Worm (Caenorhabditis elegans): ENCODE measurements around the gene skp-1.

Gene skp-1

DNA sequence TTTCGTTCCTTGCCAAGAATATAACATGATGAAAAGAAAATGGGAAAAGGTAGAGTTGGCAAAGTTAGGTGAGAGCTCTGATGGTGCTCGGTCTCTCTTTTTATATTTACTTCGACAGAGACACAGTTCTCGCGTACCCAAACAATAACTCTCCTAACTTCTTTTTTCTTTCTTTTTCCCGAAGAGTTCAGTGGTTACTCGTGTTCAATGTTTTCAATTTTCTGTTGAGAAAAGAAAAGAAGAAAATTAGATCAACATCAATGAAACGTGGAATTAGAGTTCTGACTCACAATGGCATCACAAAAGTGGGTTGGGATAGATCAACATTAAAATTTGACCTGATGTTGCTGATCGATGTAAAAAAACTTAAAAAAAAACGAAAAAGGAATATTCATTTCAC lies 38.9 kb upstream of the skp-1 start, which contains the start of gene idpp-16:
idpp-16 (minus strand) TSS at position 101 of the 400 bp plus-strand sequence.
- TF ChIP-seq sma-9 (GFP tag; optimal IDR thresholded peaks at IDR 0.05), result no peak
- no peak for TF ChIP-seq sma-9 (tag; optimal IDR thresholded peaks at IDR 0.05)
- TF ChIP-seq aly-2 (tag; optimal IDR thresholded peaks at IDR 0.05), result no peak
- TF ChIP-seq nhr-11 (tag; optimal IDR thresholded peaks at IDR 0.05), result no peak
- TF ChIP-seq alr-1 (tag; optimal IDR thresholded peaks at IDR 0.05), result no peak
- TF ChIP-seq C34F6.9 (tag; optimal IDR thresholded peaks at IDR 0.05), result no peak
- no peak for TF ChIP-seq lsy-2 (tag; optimal IDR thresholded peaks at IDR 0.05)
- no peak for TF ChIP-seq elt-1 (tag; optimal IDR thresholded peaks at IDR 0.05)
- no peak for TF ChIP-seq nhr-23 (tag; optimal IDR thresholded peaks at IDR 0.05)
- TF ChIP-seq nhr-6 (tag; optimal IDR thresholded peaks at IDR 0.05), result no peak

DNA sequence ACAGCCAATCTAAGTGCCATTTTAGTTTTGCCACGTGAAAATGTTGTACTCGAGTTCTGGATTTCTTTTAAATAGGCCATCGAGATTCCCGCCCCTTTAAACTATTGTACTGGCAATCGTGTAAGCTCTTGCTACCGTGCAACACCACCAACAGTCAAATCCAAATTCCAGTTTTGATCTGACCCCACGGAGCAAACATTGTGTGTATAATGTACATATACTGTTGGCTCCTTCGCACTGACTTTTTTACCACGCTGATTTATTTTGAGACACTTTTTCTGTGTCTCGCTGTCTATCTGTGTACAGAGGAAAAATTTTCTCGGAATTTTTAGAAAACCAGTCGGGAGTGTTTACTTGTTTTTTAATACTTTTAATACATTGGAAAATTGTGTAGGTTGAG lies 35.2 kb upstream of the skp-1 start, which contains the start of gene piit-1:
piit-1 (minus strand) TSS at position 101 of the 400 bp plus-strand sequence.
- no peak for TF ChIP-seq Y55F3AM.14 (GFP tag; optimal IDR thresholded peaks at IDR 0.05)
- TF ChIP-seq F13H6.1 (tag; optimal IDR thresholded peaks at IDR 0.05), result peak; percentile 26

DNA sequence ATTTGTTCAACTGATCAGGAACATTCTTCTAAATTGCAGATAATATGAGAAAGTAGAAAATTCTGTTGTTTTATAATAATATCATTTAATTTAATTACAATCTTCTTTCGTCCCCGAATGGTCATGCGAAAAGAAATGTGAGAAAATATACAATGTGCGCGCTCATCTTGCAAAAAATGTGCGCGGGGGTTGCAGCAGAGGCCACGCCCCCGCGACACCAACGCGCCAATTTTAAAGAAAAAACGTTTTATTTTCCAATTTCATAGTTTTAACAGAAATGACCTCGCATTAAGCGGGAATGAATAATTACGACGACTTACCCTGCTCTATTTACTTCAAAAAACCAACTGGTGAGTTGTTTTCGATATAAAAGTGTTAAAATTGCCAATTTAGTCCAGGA lies 34.8 kb upstream of the skp-1 start, which contains the start of gene sas-5:
sas-5 (plus strand) TSS at position 257 of the 400 bp plus-strand sequence.
- TF ChIP-seq ztf-1 (GFP tag; conservative IDR thresholded peaks at IDR 0.05) (no peak), Y55F3AM.14 (GFP tag; optimal IDR thresholded peaks at IDR 0.05) (no peak), lin-13 (GFP tag; optimal IDR thresholded peaks at IDR 0.05) (peak; percentile 57), elt-1 (tag; optimal IDR thresholded peaks at IDR 0.05) (no peak), blmp-1 (tag; optimal IDR thresholded peaks at IDR 0.05; ENCODE audit: insufficient read depth) (peak; percentile 17), mdl-1 (tag; optimal IDR thresholded peaks at IDR 0.05) (no peak), alr-1 (tag; optimal IDR thresholded peaks at IDR 0.05) (no peak), lsy-2 (tag; optimal IDR thresholded peaks at IDR 0.05) (peak; percentile 51 to 75), fos-1 (tag; optimal IDR thresholded peaks at IDR 0.05) (peak; percentile 32), nhr-11 (tag; optimal IDR thresholded peaks at IDR 0.05) (no peak), F13H6.1 (tag; optimal IDR thresholded peaks at IDR 0.05) (peak; percentile 56), C34F6.9 (tag; optimal IDR thresholded peaks at IDR 0.05) (peak; percentile 55), dmd-4 (tag; optimal IDR thresholded peaks at IDR 0.05) (no peak), elt-3 (tag; optimal IDR thresholded peaks at IDR 0.05) (no peak), ama-1 (optimal IDR thresholded peaks at IDR 0.05) (no peak), nhr-237 (tag; optimal IDR thresholded peaks at IDR 0.05) (no peak), zag-1 (tag; optimal IDR thresholded peaks at IDR 0.05) (no peak), lin-11 (tag; optimal IDR thresholded peaks at IDR 0.05) (peak; percentile 71), unc-55 (GFP tag; optimal IDR thresholded peaks at IDR 0.05) (peak; percentile 86), nhr-129 (tag; optimal IDR thresholded peaks at IDR 0.05) (peak; percentile 55), nhr-10 (tag; optimal IDR thresholded peaks at IDR 0.05) (no peak), lin-39 (tag; optimal IDR thresholded peaks at IDR 0.05) (no peak), ztf-11 (tag; optimal IDR thresholded peaks at IDR 0.05) (no peak), R02D3.7 (tag; optimal IDR thresholded peaks at IDR 0.05) (no peak), crh-2 (tag; optimal IDR thresholded peaks at IDR 0.05) (peak; percentile 73), nhr-25 (tag; optimal IDR thresholded peaks at IDR 0.05) (peak; percentile 76), nhr-23 (tag; optimal IDR thresholded peaks at IDR 0.05) (no peak), nhr-21 (tag; optimal IDR thresholded peaks at IDR 0.05) (peak; percentile 33), unc-62 (GFP tag; optimal IDR thresholded peaks at IDR 0.05) (no peak), sem-4 (tag; optimal IDR thresholded peaks at IDR 0.05) (peak; percentile 53), aly-2 (tag; optimal IDR thresholded peaks at IDR 0.05) (no peak), peb-1 (tag; optimal IDR thresholded peaks at IDR 0.05) (no peak), ZK546.5 (tag; optimal IDR thresholded peaks at IDR 0.05) (no peak), nhr-6 (tag; optimal IDR thresholded peaks at IDR 0.05) (peak; percentile 32), snpc-4 (tag; optimal IDR thresholded peaks at IDR 0.05) (peak; percentile 62), sma-9 (GFP tag; optimal IDR thresholded peaks at IDR 0.05) (peak; percentile 92), sma-9 (tag; optimal IDR thresholded peaks at IDR 0.05) (no peak), skn-1 (tag; optimal IDR thresholded peaks at IDR 0.05) (no peak), ceh-82 (tag; optimal IDR thresholded peaks at IDR 0.05) (peak; percentile 85), ceh-16 (tag; optimal IDR thresholded peaks at IDR 0.05) (peak; percentile 58), unc-39 (tag; optimal IDR thresholded peaks at IDR 0.05) (no peak), mbf-1 (tag; optimal IDR thresholded peaks at IDR 0.05) (no peak), egl-27 (tag; optimal IDR thresholded peaks at IDR 0.05) (no peak), nhr-77 (tag; optimal IDR thresholded peaks at IDR 0.05) (no peak), mab-5 (tag; optimal IDR thresholded peaks at IDR 0.05) (peak; percentile 53), nhr-12 (tag; optimal IDR thresholded peaks at IDR 0.05) (no peak), gmeb-1 (tag; optimal IDR thresholded peaks at IDR 0.05) (peak; percentile 92), ztf-4 (tag; optimal IDR thresholded peaks at IDR 0.05) (peak; percentile 42), sma-3 (GFP tag; optimal IDR thresholded peaks at IDR 0.05) (peak; percentile 75)

Measured in whole organism, L2 larva.